Worm (Caenorhabditis elegans) whole organism, midembryonic: ENCODE data around the gene sbt-1.
"Not testable (repeated sequence)": the region's sequence is repeated elsewhere in the genome, so short reads cannot be mapped to it uniquely, and the experiment has no call there.

Source experiments
- T22C8.4 ChIP-seq: fragments of 200-800 bp; sonication (Bioruptor generic); IDR thresholded peaks from 2 replicates; pipeline ENCODE4 v1.3.6; 2022; ENCODE audit warnings: missing genetic modification characterization, missing compliant biosample characterization
- flt-1 ChIP-seq: fragments of 200-800 bp; sonication (Bioruptor generic); IDR thresholded peaks from 2 replicates; pipeline ENCODE4 v1.3.6; 2022; ENCODE audit warnings: missing genetic modification characterization, missing compliant biosample characterization
- klf-2 ChIP-seq: fragments of 200-800 bp; sonication (Bioruptor generic); conservative IDR thresholded peaks from 2 replicates; pipeline ENCODE4 v1.3.6; 2022; ENCODE audit warnings: missing genetic modification reagents, missing genetic modification characterization, missing compliant biosample characterization
- med-1 ChIP-seq: sonication (generic microtip); optimal IDR thresholded peaks from 2 replicates; lab custom pipeline; 2017; ENCODE audit warnings: missing genetic modification characterization, mild to moderate bottlenecking, missing compliant biosample characterization, antibody characterized with exemption, missing genetic modification reagents; ENCODE audit not compliant: insufficient read depth
- ref-1 ChIP-seq: fragments of 200-800 bp; sonication (Bioruptor generic); conservative IDR thresholded peaks from 2 replicates; pipeline ENCODE4 v1.3.6; 2022; ENCODE audit warnings: missing genetic modification reagents, missing genetic modification characterization, missing compliant biosample characterization
- tab-1 ChIP-seq: fragments of 200-800 bp; sonication (Bioruptor generic); IDR thresholded peaks from 2 replicates; pipeline ENCODE4 v1.3.6; 2022; ENCODE audit warnings: missing genetic modification characterization, missing compliant biosample characterization
- ztf-29 ChIP-seq: fragments of 200-800 bp; sonication (Bioruptor generic); IDR thresholded peaks from 2 replicates; pipeline ENCODE4 v1.3.6; 2022; ENCODE audit warnings: missing genetic modification reagents, missing genetic modification characterization, missing compliant biosample characterization

DNA sequence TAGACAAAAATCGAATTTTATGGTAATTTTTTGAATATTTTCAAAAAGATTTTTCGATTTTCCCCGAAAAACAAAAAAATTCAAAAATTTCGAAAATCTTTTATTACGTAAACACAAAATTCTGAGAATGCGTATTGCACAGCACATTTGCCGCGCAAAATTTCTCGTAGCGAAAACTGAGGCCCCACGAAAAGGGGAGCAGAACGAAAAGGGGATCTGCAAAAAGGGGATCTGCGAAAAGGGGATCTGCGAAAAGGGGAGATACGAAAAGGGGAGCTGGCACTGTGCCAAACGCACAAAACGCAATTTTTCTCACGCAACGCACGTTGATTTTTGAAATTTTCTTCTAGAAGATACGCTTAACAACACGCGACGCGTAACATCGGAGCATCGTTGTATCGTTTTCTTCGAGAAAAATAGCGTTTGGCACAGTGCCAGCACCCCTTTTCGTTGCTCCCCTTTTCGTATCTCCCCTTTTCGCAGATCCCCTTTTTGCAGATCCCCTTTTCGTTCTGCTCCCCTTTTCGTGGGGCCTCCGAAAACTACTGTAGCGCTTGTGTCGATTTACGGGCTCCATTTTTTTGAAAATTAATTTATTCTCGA is 10.7 kb upstream of the sbt-1 start:
- 0 out of 2 replicates have a peak, but pooled peaks have one; percentile 34 for TF ChIP-seq klf-2 (GFP tag; lab: Robert Waterston, UW)
- TF ChIP-seq ref-1 (GFP tag; lab: Robert Waterston, UW); ztf-29; tab-1 (GFP tag; lab: Robert Waterston, UW); med-1 (GFP tag; lab: Kevin White, UChicago); T22C8.4 (GFP tag; lab: Robert Waterston, UW): not testable (repeated sequence)
- peak; percentile 69; the same call in 1 of the 2 replicates for TF ChIP-seq flt-1
